Worm (Caenorhabditis elegans) whole organism, mixed stage, embryonic: ENCODE measurements around the gene srsx-6.

Experiments
- bed-3 ChIP-seq: fragments of 200-800 bp; sonication (Bioruptor generic); optimal IDR thresholded peaks from 3 replicates; lab custom pipeline; 2018; ENCODE audit warnings: mild to moderate bottlenecking, missing genetic modification characterization, moderate library complexity, missing compliant biosample characterization
- ceh-39 ChIP-seq: fragments of 150-350 bp; optimal IDR thresholded peaks from 2 replicates; lab custom pipeline; 2014; ENCODE audit warnings: missing biosample characterization, missing genetic modification characterization
- ces-1 ChIP-seq: fragments of 150-350 bp; optimal IDR thresholded peaks from 2 replicates; lab custom pipeline; 2014; ENCODE audit warnings: missing biosample characterization, missing genetic modification reagents, missing genetic modification characterization
- drap-1 ChIP-seq: fragments of 200-800 bp; sonication (Bioruptor generic); optimal IDR thresholded peaks from 3 replicates; lab custom pipeline; 2018; ENCODE audit warnings: mild to moderate bottlenecking, missing genetic modification characterization, missing compliant biosample characterization
- mab-5 ChIP-seq: fragments of 150-350 bp; optimal IDR thresholded peaks from 2 replicates; lab custom pipeline; 2014; ENCODE audit warnings: missing biosample characterization, missing genetic modification characterization
- mep-1 ChIP-seq: fragments of 150-350 bp; optimal IDR thresholded peaks from 2 replicates; lab custom pipeline; 2017; ENCODE audit warnings: missing biosample characterization, missing genetic modification reagents, missing genetic modification characterization, inconsistent platforms
- nhr-76 ChIP-seq: sonication (generic microtip); optimal IDR thresholded peaks from 2 replicates; lab custom pipeline; 2017; ENCODE audit warnings: missing biosample characterization, missing genetic modification characterization
- pha-4 ChIP-seq: fragments of 150-350 bp; optimal IDR thresholded peaks from 2 replicates; lab custom pipeline; 2018; ENCODE audit warnings: missing biosample characterization, missing genetic modification reagents, missing genetic modification characterization
- snpc-4 ChIP-seq: fragments of 150-350 bp; optimal IDR thresholded peaks from 2 replicates; lab custom pipeline; 2014; ENCODE audit warnings: missing biosample characterization, missing genetic modification characterization
- unc-62 ChIP-seq: fragments of 150-350 bp; optimal IDR thresholded peaks from 2 replicates; lab custom pipeline; 2014; ENCODE audit warnings: missing biosample characterization, missing genetic modification reagents, missing genetic modification characterization

DNA sequence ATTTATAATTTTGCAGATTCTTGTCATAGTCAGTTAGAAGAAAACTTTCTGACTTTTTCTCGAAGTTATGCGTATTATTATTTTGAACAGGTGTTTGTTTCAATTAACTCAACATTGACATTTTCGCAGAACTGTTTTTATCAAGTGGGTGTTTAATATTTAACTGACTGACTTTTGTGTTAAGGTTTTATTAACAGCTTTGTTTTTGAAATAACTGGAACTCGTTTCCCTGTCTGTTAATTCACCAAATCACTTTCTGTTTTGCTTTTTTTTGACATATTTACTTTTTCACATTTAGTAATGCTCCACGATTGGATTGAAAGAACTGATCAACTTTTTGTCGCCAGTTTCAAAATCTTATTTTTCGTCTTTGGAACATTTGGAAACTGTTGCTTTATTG, 1.4 kb upstream of the srsx-6 start, which contains the start of gene srsx-7:
- no peak for TF ChIP-seq ces-1 (GFP tag; lab: Kevin White, UChicago)
- no peak for TF ChIP-seq mep-1 (tag; lab: Kevin White, UChicago)
- no peak for TF ChIP-seq unc-62 (GFP tag; lab: Kevin White, UChicago)
- TF ChIP-seq drap-1 (GFP tag; lab: Kevin White, UChicago), result no peak
- TF ChIP-seq mab-5 (tag; lab: Kevin White, UChicago), result no peak
- no peak for TF ChIP-seq nhr-76 (tag; lab: Kevin White, UChicago)
- TF ChIP-seq bed-3 (GFP tag; lab: Kevin White, UChicago), result no peak
- no peak for TF ChIP-seq snpc-4
- no peak for TF ChIP-seq ceh-39 (tag; lab: Kevin White, UChicago)
- no peak for TF ChIP-seq pha-4 (tag; lab: Kevin White, UChicago)
